Worm (Caenorhabditis elegans) whole organism, late embryonic: Measurements from ENCODE around the gene srw-85.

Experiments
- C08G9.2 ChIP-seq: sonication (generic microtip); optimal IDR thresholded peaks from 2 replicates; lab custom pipeline; 2016; ENCODE audit warnings: mild to moderate bottlenecking, missing genetic modification characterization, moderate library complexity, missing compliant biosample characterization
- C38D4.7 ChIP-seq: fragments of 200-800 bp; sonication (Bioruptor generic); optimal IDR thresholded peaks from 2 replicates; lab custom pipeline; 2018; ENCODE audit warnings: mild to moderate bottlenecking, missing genetic modification characterization, moderate library complexity, missing compliant biosample characterization
- K02D7.2 ChIP-seq: sonication (generic microtip); optimal IDR thresholded peaks from 2 replicates; lab custom pipeline; 2017; ENCODE audit warnings: mild to moderate bottlenecking, missing genetic modification characterization, missing compliant biosample characterization
- ama-1 ChIP-seq: fragments of 150-350 bp; optimal IDR thresholded peaks from 2 replicates; lab custom pipeline; 2014
- ceh-14 ChIP-seq: sonication (generic microtip); optimal IDR thresholded peaks from 2 replicates; lab custom pipeline; 2016; ENCODE audit warnings: missing genotype, missing genetic modification characterization, missing compliant biosample characterization
- ceh-18 ChIP-seq: sonication (generic microtip); optimal IDR thresholded peaks from 2 replicates; lab custom pipeline; 2016; ENCODE audit warnings: missing genetic modification characterization, missing compliant biosample characterization
- ceh-2 ChIP-seq: sonication (generic microtip); optimal IDR thresholded peaks from 2 replicates; lab custom pipeline; 2016; ENCODE audit warnings: missing genotype, missing genetic modification characterization, missing compliant biosample characterization
- ceh-22 ChIP-seq: sonication (generic microtip); optimal IDR thresholded peaks from 2 replicates; lab custom pipeline; 2017; ENCODE audit warnings: missing biosample characterization, missing genetic modification characterization
- ceh-30 ChIP-seq: fragments of 150-350 bp; optimal IDR thresholded peaks from 2 replicates; lab custom pipeline; 2014; ENCODE audit warnings: missing biosample characterization, missing genetic modification characterization
- ceh-31 ChIP-seq: sonication (generic microtip); optimal IDR thresholded peaks from 2 replicates; lab custom pipeline; 2016; ENCODE audit warnings: missing genetic modification characterization, missing compliant biosample characterization
- ceh-34 ChIP-seq: sonication (generic microtip); optimal IDR thresholded peaks from 2 replicates; lab custom pipeline; 2016; ENCODE audit warnings: mild to moderate bottlenecking, missing genetic modification characterization, missing compliant biosample characterization
- ceh-45 ChIP-seq: fragments of 200-800 bp; sonication (Bioruptor generic); IDR thresholded peaks from 2 replicates; pipeline ENCODE4 v1.3.6; 2022; ENCODE audit warnings: missing genetic modification reagents, missing genetic modification characterization, missing compliant biosample characterization
- ceh-48 ChIP-seq: sonication (generic microtip); optimal IDR thresholded peaks from 2 replicates; lab custom pipeline; 2016; ENCODE audit warnings: missing genetic modification characterization, inconsistent platforms, missing compliant biosample characterization
- ceh-6 ChIP-seq: fragments of 200-800 bp; sonication (Bioruptor generic); optimal IDR thresholded peaks from 2 replicates; lab custom pipeline; 2018; ENCODE audit warnings: mild to moderate bottlenecking, missing genetic modification characterization, missing compliant biosample characterization
- che-1 ChIP-seq: sonication (generic microtip); optimal IDR thresholded peaks from 2 replicates; lab custom pipeline; 2016; ENCODE audit warnings: mild to moderate bottlenecking, missing genetic modification characterization, missing compliant biosample characterization
- dmd-4 ChIP-seq: sonication (generic microtip); optimal IDR thresholded peaks from 2 replicates; lab custom pipeline; 2016; ENCODE audit warnings: borderline replicate concordance, missing genetic modification characterization, missing compliant biosample characterization
- eyg-1 ChIP-seq: sonication (generic microtip); optimal IDR thresholded peaks from 2 replicates; lab custom pipeline; 2016; ENCODE audit warnings: missing genotype, missing genetic modification characterization, missing compliant biosample characterization
- fkh-10 ChIP-seq: fragments of 150-350 bp; optimal IDR thresholded peaks from 2 replicates; lab custom pipeline; 2014; ENCODE audit warnings: missing biosample characterization, missing genetic modification reagents, missing genetic modification characterization
- gmeb-2 ChIP-seq: sonication (generic microtip); optimal IDR thresholded peaks from 2 replicates; lab custom pipeline; 2016; ENCODE audit warnings: missing genetic modification characterization, inconsistent platforms, missing compliant biosample characterization
- hlh-13 ChIP-seq: fragments of 200-800 bp; sonication (Bioruptor generic); optimal IDR thresholded peaks from 2 replicates; lab custom pipeline; 2018; ENCODE audit warnings: mild to moderate bottlenecking, missing genetic modification characterization, missing compliant biosample characterization
- hlh-15 ChIP-seq: sonication (generic microtip); optimal IDR thresholded peaks from 2 replicates; lab custom pipeline; 2016; ENCODE audit warnings: missing genetic modification characterization, missing compliant biosample characterization
- hlh-30 ChIP-seq: sonication (generic microtip); optimal IDR thresholded peaks from 2 replicates; lab custom pipeline; 2017; ENCODE audit warnings: antibody characterized with exemption, missing genetic modification characterization, missing compliant biosample characterization; ENCODE audit not compliant: insufficient read depth
- hlh-6 ChIP-seq: sonication (generic microtip); optimal IDR thresholded peaks from 2 replicates; lab custom pipeline; 2016; ENCODE audit warnings: missing genotype, missing genetic modification characterization, missing compliant biosample characterization
- lim-6 ChIP-seq: sonication (generic microtip); optimal IDR thresholded peaks from 2 replicates; lab custom pipeline; 2016; ENCODE audit warnings: missing genetic modification characterization, missing compliant biosample characterization
- mec-3 ChIP-seq: sonication (generic microtip); optimal IDR thresholded peaks from 2 replicates; lab custom pipeline; 2016; ENCODE audit warnings: borderline replicate concordance, missing genetic modification characterization, missing compliant biosample characterization
- nhr-232 ChIP-seq: sonication (generic microtip); optimal IDR thresholded peaks from 2 replicates; lab custom pipeline; 2016; ENCODE audit warnings: missing genetic modification characterization, missing compliant biosample characterization
- npax-4 ChIP-seq: sonication (generic microtip); optimal IDR thresholded peaks from 2 replicates; lab custom pipeline; 2016; ENCODE audit warnings: missing genetic modification characterization, missing compliant biosample characterization
- odd-2 ChIP-seq: sonication (generic microtip); optimal IDR thresholded peaks from 2 replicates; lab custom pipeline; 2017; ENCODE audit warnings: antibody characterized with exemption, mild to moderate bottlenecking, missing genetic modification characterization, missing compliant biosample characterization
- pqm-1 ChIP-seq: sonication (generic microtip); optimal IDR thresholded peaks from 2 replicates; lab custom pipeline; 2016; ENCODE audit warnings: missing genetic modification characterization, missing compliant biosample characterization
- ref-2 ChIP-seq: sonication (generic microtip); optimal IDR thresholded peaks from 2 replicates; lab custom pipeline; 2016; ENCODE audit warnings: missing genetic modification characterization, missing compliant biosample characterization
- rnt-1 ChIP-seq: sonication (generic microtip); optimal IDR thresholded peaks from 2 replicates; lab custom pipeline; 2016; ENCODE audit warnings: missing genetic modification characterization, missing compliant biosample characterization
- sdc-2 ChIP-seq: sonication (generic microtip); optimal IDR thresholded peaks from 2 replicates; lab custom pipeline; 2016; ENCODE audit warnings: missing genotype, missing genetic modification characterization, missing compliant biosample characterization
- syd-9 ChIP-seq: sonication (generic microtip); optimal IDR thresholded peaks from 2 replicates; lab custom pipeline; 2016; ENCODE audit warnings: mild to moderate bottlenecking, missing genetic modification characterization, moderate library complexity, missing compliant biosample characterization
- tbx-2 ChIP-seq: sonication (generic microtip); optimal IDR thresholded peaks from 2 replicates; lab custom pipeline; 2016; ENCODE audit warnings: missing genetic modification characterization, missing compliant biosample characterization
- ttx-3 ChIP-seq: sonication (generic microtip); optimal IDR thresholded peaks from 2 replicates; lab custom pipeline; 2016; ENCODE audit warnings: missing genetic modification reagents, missing genetic modification characterization, missing compliant biosample characterization
- zip-5 ChIP-seq: sonication (generic microtip); optimal IDR thresholded peaks from 2 replicates; lab custom pipeline; 2016; ENCODE audit warnings: missing genetic modification characterization, missing compliant biosample characterization

Gene srw-85

ce11 chrV:19432030-19432429 lies 1.1 kb upstream of the srw-85 start:
- TF ChIP-seq npax-4 (tag; lab: Kevin White, UChicago) (no peak), zip-5 (tag; lab: Kevin White, UChicago) (no peak), mec-3 (tag; lab: Kevin White, UChicago) (no peak), eyg-1 (no peak), C08G9.2 (no peak), che-1 (no peak), K02D7.2 (tag; lab: Kevin White, UChicago) (no peak), ttx-3 (tag; lab: Kevin White, UChicago) (no peak), ceh-30 (no peak), hlh-13 (GFP tag; lab: Kevin White, UChicago) (no peak), ceh-2 (tag; lab: Kevin White, UChicago) (no peak), ceh-6 (GFP tag; lab: Kevin White, UChicago) (no peak), hlh-15 (tag; lab: Kevin White, UChicago) (no peak), gmeb-2 (no peak), hlh-6 (no peak), lim-6 (tag; lab: Kevin White, UChicago) (no peak), ama-1 (no peak)

ce11 chrV:19430351-19430913 lies 504 bp downstream of the srw-85 start:
- TF ChIP-seq hlh-30 (tag; lab: Kevin White, UChicago), result peak; percentile 7
- peak; percentile 23 for TF ChIP-seq gmeb-2
- peak; percentile 45 for TF ChIP-seq C38D4.7 (GFP tag; lab: Kevin White, UChicago)
- TF ChIP-seq syd-9 (tag; lab: Kevin White, UChicago), result no peak
- peak; percentile 21 for TF ChIP-seq C08G9.2
- no peak for TF ChIP-seq ceh-22 (tag; lab: Kevin White, UChicago)
- no peak for TF ChIP-seq rnt-1 (tag; lab: Kevin White, UChicago)
- TF ChIP-seq sdc-2 (tag; lab: Kevin White, UChicago), result no peak

- TF ChIP-seq hlh-13 (GFP tag; lab: Kevin White, UChicago) (no peak), rnt-1 (tag; lab: Kevin White, UChicago) (peak; percentile 80), ceh-45 (no peak), ref-2 (tag; lab: Kevin White, UChicago) (no peak)
- TF ChIP-seq, all 69 proteins: peak for 1
Measured at ce11 chrV:19429605-19430004, 1.3 kb downstream of the srw-85 start.

ce11 chrV:19428936-19429335 lies 2.0 kb downstream of the srw-85 start:
- TF ChIP-seq dmd-4 (no peak), ceh-18 (tag; lab: Kevin White, UChicago) (no peak), npax-4 (tag; lab: Kevin White, UChicago) (no peak), ceh-34 (no peak), ceh-45 (no peak), pqm-1 (tag; lab: Kevin White, UChicago) (no peak)

ce11 chrV:19428097-19428496 lies 2.8 kb downstream of the srw-85 start:
- TF ChIP-seq odd-2 (no peak), ceh-48 (tag; lab: Kevin White, UChicago) (no peak), nhr-232 (tag; lab: Kevin White, UChicago) (no peak), syd-9 (tag; lab: Kevin White, UChicago) (no peak), ceh-14 (tag; lab: Kevin White, UChicago) (no peak), fkh-10 (GFP tag; lab: Kevin White, UChicago) (no peak), ceh-31 (tag; lab: Kevin White, UChicago) (no peak), C08G9.2 (no peak), ref-2 (tag; lab: Kevin White, UChicago) (no peak), tbx-2 (tag; lab: Kevin White, UChicago) (no peak)
